Worm (Caenorhabditis elegans): Measurements from ENCODE around the gene pks-1.

Gene pks-1

DNA sequence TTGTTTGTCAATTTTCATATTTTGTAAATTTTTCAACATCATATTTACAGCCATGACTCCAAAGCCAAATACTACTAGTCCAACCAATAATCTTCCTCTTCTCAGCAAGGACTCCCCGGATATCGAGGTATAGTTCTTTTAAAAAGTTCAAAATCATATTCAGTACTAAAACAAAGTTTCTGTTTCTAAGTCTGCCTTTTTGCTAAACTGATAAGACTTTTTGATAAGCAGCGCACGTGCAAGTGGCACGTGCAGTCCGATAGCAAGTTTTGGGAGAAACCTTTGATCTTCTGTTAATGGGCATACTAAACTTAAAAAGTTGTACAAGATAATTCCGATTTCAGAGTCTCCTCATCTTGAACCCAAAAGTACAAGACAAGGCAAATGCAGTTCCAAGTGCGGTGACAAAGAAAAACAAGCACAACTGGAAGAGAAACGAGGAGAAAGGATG lies 54.2 kb downstream of the pks-1 start, which contains the start of gene dpyd-1 (continued):
- TF ChIP-seq F16B12.6 (tag; optimal IDR thresholded peaks at IDR 0.05) (no peak), unc-98 (GFP tag; IDR thresholded peaks at IDR 0.05) (no peak), zip-4 (GFP tag; optimal IDR thresholded peaks at IDR 0.05) (no peak), tbx-2 (tag; optimal IDR thresholded peaks at IDR 0.05) (no peak), ztf-11 (tag; optimal IDR thresholded peaks at IDR 0.05) (no peak), lin-13 (GFP tag; optimal IDR thresholded peaks at IDR 0.05) (no peak), efl-3 (GFP tag; optimal IDR thresholded peaks at IDR 0.05) (no peak), lin-39 (tag; optimal IDR thresholded peaks at IDR 0.05) (no peak), fkh-4 (tag; optimal IDR thresholded peaks at IDR 0.05; ENCODE audit: borderline replicate concordance) (no peak), elt-2 (tag; optimal IDR thresholded peaks at IDR 0.05) (peak; percentile 94), sox-4 (tag; optimal IDR thresholded peaks at IDR 0.05) (no peak), dpl-1 (GFP tag; optimal IDR thresholded peaks at IDR 0.05) (peak in 1 of 3 experiments; percentile 12), mdl-1 (tag; optimal IDR thresholded peaks at IDR 0.05) (peak in 1 of 2 experiments; percentile 93), nhr-71 (tag; optimal IDR thresholded peaks at IDR 0.05) (peak; percentile 35), ces-1 (GFP tag; optimal IDR thresholded peaks at IDR 0.05) (no peak), nhr-19 (GFP tag; conservative IDR thresholded peaks at IDR 0.05) (peak; percentile 34), unc-86 (tag; optimal IDR thresholded peaks at IDR 0.05) (no peak), hpl-2 (GFP tag; optimal IDR thresholded peaks at IDR 0.05) (no peak), ztf-4 (tag; optimal IDR thresholded peaks at IDR 0.05) (no peak), elt-3 (tag; optimal IDR thresholded peaks at IDR 0.05) (peak; percentile 73 to 98 (median 88)), nhr-20 (tag; optimal IDR thresholded peaks at IDR 0.05) (peak; percentile 53), snu-23 (GFP tag; optimal IDR thresholded peaks at IDR 0.05) (no peak), rnt-1 (tag; optimal IDR thresholded peaks at IDR 0.05) (no peak), blmp-1 (tag; optimal IDR thresholded peaks at IDR 0.05) (peak; percentile 53), nhr-12 (tag; optimal IDR thresholded peaks at IDR 0.05) (no peak), lsy-2 (tag; optimal IDR thresholded peaks at IDR 0.05) (no peak), egl-13 (tag; optimal IDR thresholded peaks at IDR 0.05) (no peak), sup-37 (GFP tag; optimal IDR thresholded peaks at IDR 0.05) (no peak), xbp-1 (tag; optimal IDR thresholded peaks at IDR 0.05) (no peak), lin-14 (GFP tag; optimal IDR thresholded peaks at IDR 0.05) (peak; percentile 16), grh-1 (GFP tag; IDR thresholded peaks at IDR 0.05) (peak; percentile 44), C04F5.9 (tag; optimal IDR thresholded peaks at IDR 0.05) (no peak), ceh-88 (GFP tag; IDR thresholded peaks at IDR 0.05) (no peak), isw-1 (GFP tag; IDR thresholded peaks at IDR 0.05) (no peak), ceh-63 (GFP tag; optimal IDR thresholded peaks at IDR 0.05) (no peak), sptf-1 (tag; optimal IDR thresholded peaks at IDR 0.05) (no peak), mef-2 (tag; optimal IDR thresholded peaks at IDR 0.05) (no peak)

ce11 chrX:5470111-5470745 lies 56.6 kb downstream of the pks-1 start:
- no peak for TF ChIP-seq ceh-90 (tag; optimal IDR thresholded peaks at IDR 0.05)
- no peak for TF ChIP-seq nhr-47 (tag; optimal IDR thresholded peaks at IDR 0.05)
- peak; percentile 41 for TF ChIP-seq lin-14 (GFP tag; optimal IDR thresholded peaks at IDR 0.05)
- peak; percentile 15 for TF ChIP-seq rnt-1 (tag; optimal IDR thresholded peaks at IDR 0.05)
- TF ChIP-seq dsc-1 (tag; optimal IDR thresholded peaks at IDR 0.05) = no peak
- peak; percentile 82 for TF ChIP-seq nhr-85 (tag)
- TF ChIP-seq blmp-1 (tag; optimal IDR thresholded peaks at IDR 0.05) = peak; percentile 49

All from whole organism, L1 larva.